Worm (Caenorhabditis elegans): Measurements from ENCODE around the gene npax-4.

ce11 chrIV:8850807-8851206 is 28.9 kb downstream of the npax-4 start:
- no peak for TF ChIP-seq efl-1 (optimal IDR thresholded peaks at IDR 0.05)
- no peak for TF ChIP-seq efl-1 (GFP tag; optimal IDR thresholded peaks at IDR 0.05 in 1 of 2)
- TF ChIP-seq dpl-1 (GFP tag; optimal IDR thresholded peaks at IDR 0.05), result no peak
- no peak for TF ChIP-seq lsy-2 (tag; optimal IDR thresholded peaks at IDR 0.05)
- TF ChIP-seq pax-3 (tag; optimal IDR thresholded peaks at IDR 0.05), result no peak
- no peak for TF ChIP-seq mdl-1 (tag; optimal IDR thresholded peaks at IDR 0.05)
- TF ChIP-seq pag-3 (tag; optimal IDR thresholded peaks at IDR 0.05; ENCODE audit: borderline replicate concordance, insufficient read depth), result no peak
- no peak for TF ChIP-seq zag-1 (tag; optimal IDR thresholded peaks at IDR 0.05)
- TF ChIP-seq unc-130 (tag; optimal IDR thresholded peaks at IDR 0.05), result no peak
- TF ChIP-seq unc-62 (GFP tag; optimal IDR thresholded peaks at IDR 0.05), result no peak
- no peak for TF ChIP-seq snpc-4 (tag; optimal IDR thresholded peaks at IDR 0.05)
- TF ChIP-seq jun-1 (tag; optimal IDR thresholded peaks at IDR 0.05), result no peak
- no peak for TF ChIP-seq nhr-28 (tag; optimal IDR thresholded peaks at IDR 0.05)

Measured in whole organism, L1 larva.